Worm (Caenorhabditis elegans): ENCODE data around the gene mdmh-35.

mdmh-35 gene

DNA sequence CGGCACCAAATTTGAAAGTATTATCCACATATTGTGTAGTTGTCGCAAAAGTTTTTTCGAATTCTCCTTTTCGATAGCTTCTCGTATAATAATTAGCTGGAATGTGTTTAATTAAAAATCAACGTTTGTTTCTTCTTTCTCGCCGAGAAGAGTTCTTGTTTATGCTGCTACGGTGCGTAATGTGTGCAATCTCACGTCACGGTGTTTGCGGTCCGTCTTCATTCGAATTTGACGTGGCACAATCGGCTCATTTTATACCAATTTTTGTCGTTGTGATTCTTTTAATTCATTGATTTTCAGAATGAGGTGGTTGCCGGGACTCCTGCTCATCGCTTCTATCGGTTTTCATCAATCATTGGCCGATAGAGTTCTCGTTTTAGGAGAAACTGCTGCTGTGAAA is 8.7 kb upstream of the mdmh-35 start, which contains the start of gene ostb-1 (continued):
- TF ChIP-seq mes-2 (tag; optimal IDR thresholded peaks at IDR 0.05; ENCODE audit: poor library complexity, severe bottlenecking) (peak; percentile 55), jun-1 (tag; optimal IDR thresholded peaks at IDR 0.05) (no peak), lin-1 (GFP tag; IDR thresholded peaks at IDR 0.05) (no peak), php-3 (GFP tag; IDR thresholded peaks at IDR 0.05) (no peak)

- TF ChIP-seq spr-3 (GFP tag; optimal IDR thresholded peaks at IDR 0.05) = no peak
- 0 out of 2 replicates have a peak, but pooled peaks have one; percentile 24 for TF ChIP-seq egl-43 (GFP tag; IDR thresholded peaks at IDR 0.05)
- TF ChIP-seq dpl-1 (GFP tag; optimal IDR thresholded peaks at IDR 0.05) = peak; percentile 1
- TF ChIP-seq set-16 (GFP tag; IDR thresholded peaks at IDR 0.05) = peak; percentile 91
Observed at ce11 chrII:7863480-7864125, 8.1 kb upstream of the mdmh-35 start.

- TF ChIP-seq zip-11 (GFP tag; IDR thresholded peaks at IDR 0.05) (no peak), egl-27 (tag; optimal IDR thresholded peaks at IDR 0.05) (no peak), ceh-62 (tag; optimal IDR thresholded peaks at IDR 0.05) (no peak), nhr-28 (tag; optimal IDR thresholded peaks at IDR 0.05) (no peak), tag-97 (GFP tag; IDR thresholded peaks at IDR 0.05) (no peak), madf-9 (GFP tag; conservative IDR thresholded peaks at IDR 0.05) (no peak), F49E8.2 (tag; optimal IDR thresholded peaks at IDR 0.05; ENCODE audit: borderline replicate concordance) (peak; percentile 40), mes-2 (tag; optimal IDR thresholded peaks at IDR 0.05; ENCODE audit: poor library complexity, severe bottlenecking) (peak; percentile 70), vab-7 (GFP tag; IDR thresholded peaks at IDR 0.05) (no peak), jun-1 (tag; optimal IDR thresholded peaks at IDR 0.05) (no peak), nhr-111 (GFP tag; optimal IDR thresholded peaks at IDR 0.05) (no peak), gei-8 (GFP tag; optimal IDR thresholded peaks at IDR 0.05) (no peak), unc-62 (GFP tag; optimal IDR thresholded peaks at IDR 0.05 in 1 of 2) (peak in 1 of 2 experiments; percentile 91), unc-62 (tag; optimal IDR thresholded peaks at IDR 0.05) (no peak), dpl-1 (GFP tag; optimal IDR thresholded peaks at IDR 0.05) (peak; percentile 90), nhr-76 (tag; optimal IDR thresholded peaks at IDR 0.05) (no peak), F10B5.3 (tag; optimal IDR thresholded peaks at IDR 0.05) (no peak), aly-2 (tag; optimal IDR thresholded peaks at IDR 0.05) (no peak), ces-1 (GFP tag; optimal IDR thresholded peaks at IDR 0.05) (no peak), T20F7.1 (GFP tag; optimal IDR thresholded peaks at IDR 0.05) (peak; percentile 58), nhr-77 (tag; optimal IDR thresholded peaks at IDR 0.05) (no peak), ZK546.5 (tag; optimal IDR thresholded peaks at IDR 0.05) (no peak), lin-39 (tag; optimal IDR thresholded peaks at IDR 0.05) (no peak), egl-43 (GFP tag; IDR thresholded peaks at IDR 0.05) (no peak), unc-130 (GFP tag; optimal IDR thresholded peaks at IDR 0.05) (peak; percentile 74), R02D3.7 (tag; optimal IDR thresholded peaks at IDR 0.05) (no peak), lin-1 (GFP tag; IDR thresholded peaks at IDR 0.05) (no peak), daf-8 (GFP tag; IDR thresholded peaks at IDR 0.05) (no peak), zfp-2 (tag; optimal IDR thresholded peaks at IDR 0.05) (no peak), nhr-42 (GFP tag; IDR thresholded peaks at IDR 0.05) (no peak), spr-3 (GFP tag; optimal IDR thresholded peaks at IDR 0.05) (no peak), fkh-10 (GFP tag; optimal IDR thresholded peaks at IDR 0.05) (peak; percentile 9), saeg-2 (GFP tag; IDR thresholded peaks at IDR 0.05) (no peak), nhr-11 (tag; optimal IDR thresholded peaks at IDR 0.05) (peak; percentile 36), skn-1 (tag; optimal IDR thresholded peaks at IDR 0.05) (no peak), dmd-8 (GFP tag; IDR thresholded peaks at IDR 0.05) (no peak), ZK337.2 (GFP tag; IDR thresholded peaks at IDR 0.05) (no peak), snpc-1.2 (GFP tag; IDR thresholded peaks at IDR 0.05) (no peak), nhr-237 (tag; optimal IDR thresholded peaks at IDR 0.05) (no peak), arid-1 (GFP tag; conservative IDR thresholded peaks at IDR 0.05) (no peak; the same call in 1 of the 2 replicates), Y75B8A.6 (GFP tag; IDR thresholded peaks at IDR 0.05) (no peak), lin-15B (tag; optimal IDR thresholded peaks at IDR 0.05) (no peak), ceh-44 (GFP tag; IDR thresholded peaks at IDR 0.05) (no peak)
Observed at ce11 chrII:7860221-7860928, 4.9 kb upstream of the mdmh-35 start, which contains the start of gene lin-5. lin-5 (plus strand) TSS chrII:7860574.

Data from whole organism, L4 larva.